Worm (Caenorhabditis elegans): Measurements from ENCODE around the gene mans-2.

The mans-2 gene

DNA sequence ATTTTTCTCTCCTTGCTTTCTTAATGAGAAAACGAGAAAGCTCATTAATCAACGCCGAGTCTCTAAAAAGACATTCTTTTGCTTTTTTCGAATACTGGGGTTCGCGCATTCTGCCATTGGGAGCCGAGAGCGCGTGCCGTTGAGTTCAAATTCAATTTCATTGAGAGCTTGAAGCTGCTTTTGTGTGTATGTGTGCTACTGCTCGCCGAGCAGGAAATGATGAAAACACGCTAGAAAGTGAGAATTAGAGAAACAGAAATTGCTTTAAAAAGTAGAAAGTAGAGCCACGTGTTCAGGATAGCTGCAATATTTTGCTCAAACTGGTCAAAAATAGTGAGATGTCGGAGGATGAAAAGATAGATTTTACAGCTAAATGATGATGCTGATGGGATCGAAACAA lies 40.4 kb upstream of the mans-2 start:
- TF ChIP-seq attf-3 (GFP tag; conservative IDR thresholded peaks at IDR 0.05), result no peak
- no peak for TF ChIP-seq egrh-3 (GFP tag; IDR thresholded peaks at IDR 0.05)
- TF ChIP-seq madf-10 (tag; optimal IDR thresholded peaks at IDR 0.05), result no peak
- TF ChIP-seq ztf-18 (tag; optimal IDR thresholded peaks at IDR 0.05), result no peak
- TF ChIP-seq chd-7 (tag; optimal IDR thresholded peaks at IDR 0.05), result peak; percentile 15
- no peak for TF ChIP-seq atf-7 (tag; optimal IDR thresholded peaks at IDR 0.05)
- TF ChIP-seq K12H6.12 (tag; optimal IDR thresholded peaks at IDR 0.05), result peak; percentile 28
- no peak for TF ChIP-seq madf-3 (GFP tag; IDR thresholded peaks at IDR 0.05)
- no peak for TF ChIP-seq F57C9.4 (tag; optimal IDR thresholded peaks at IDR 0.05)
- no peak for TF ChIP-seq nfya-1 (tag; optimal IDR thresholded peaks at IDR 0.05; ENCODE audit: borderline replicate concordance, insufficient read depth)
- peak; percentile 29; the same call in 1 of the 2 replicates for TF ChIP-seq zfh-2 (GFP tag; conservative IDR thresholded peaks at IDR 0.05)

DNA sequence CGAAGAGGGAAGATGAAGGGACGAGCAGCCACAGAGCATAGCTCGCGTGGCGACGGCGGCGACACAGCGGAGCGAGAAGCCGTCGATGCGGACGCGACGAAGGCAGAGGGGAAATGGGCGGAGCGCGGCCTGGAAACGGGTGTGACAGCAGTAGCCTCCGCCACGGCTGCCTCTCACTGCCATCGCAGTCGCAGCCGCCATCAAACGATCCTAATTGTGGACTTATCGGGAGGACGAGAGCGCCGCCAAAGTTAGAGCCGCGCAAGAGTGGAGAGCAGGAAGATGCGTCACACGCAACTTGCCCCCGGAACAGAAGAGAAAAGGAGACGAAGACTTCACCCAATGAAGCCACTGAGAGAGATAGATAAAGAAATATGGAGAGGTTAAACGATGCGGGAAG lies 39.0 kb upstream of the mans-2 start:
- TF ChIP-seq nhr-120 (GFP tag; IDR thresholded peaks at IDR 0.05) (no peak), somi-1 (GFP tag; optimal IDR thresholded peaks at IDR 0.05) (peak; percentile 26), ztf-18 (tag; optimal IDR thresholded peaks at IDR 0.05) (no peak), rpc-1 (optimal IDR thresholded peaks at IDR 0.05) (no peak), rpc-1 (tag; optimal IDR thresholded peaks at IDR 0.05) (no peak), F10E7.11 (tag; optimal IDR thresholded peaks at IDR 0.05) (no peak), ceh-91 (GFP tag; IDR thresholded peaks at IDR 0.05) (no peak), mel-28 (tag; optimal IDR thresholded peaks at IDR 0.05; ENCODE audit: borderline replicate concordance) (no peak), madf-6 (GFP tag; IDR thresholded peaks at IDR 0.05) (no peak), ceh-27 (GFP tag; optimal IDR thresholded peaks at IDR 0.05) (peak; percentile 14), mes-4 (tag; optimal IDR thresholded peaks at IDR 0.05) (no peak), sptf-2 (GFP tag; optimal IDR thresholded peaks at IDR 0.05) (no peak), B0035.1 (tag; optimal IDR thresholded peaks at IDR 0.05) (no peak), egrh-3 (GFP tag; IDR thresholded peaks at IDR 0.05) (peak; percentile 93), madf-10 (tag; optimal IDR thresholded peaks at IDR 0.05) (peak; percentile 40), athp-1 (tag; optimal IDR thresholded peaks at IDR 0.05) (no peak), hlh-26 (GFP tag; conservative IDR thresholded peaks at IDR 0.05) (no peak), mxl-1 (tag; optimal IDR thresholded peaks at IDR 0.05) (no peak), tlf-1 (GFP tag; optimal IDR thresholded peaks at IDR 0.05) (no peak), K12H6.12 (tag; optimal IDR thresholded peaks at IDR 0.05) (peak; percentile 49), lir-1 (GFP tag; conservative IDR thresholded peaks at IDR 0.05) (no peak), zfh-2 (GFP tag; conservative IDR thresholded peaks at IDR 0.05) (peak; percentile 98), C06A6.2 (GFP tag; conservative IDR thresholded peaks at IDR 0.05) (0 out of 2 replicates have a peak, but pooled peaks have one; percentile 12), fkh-3 (tag; optimal IDR thresholded peaks at IDR 0.05) (no peak), rcor-1 (GFP tag; IDR thresholded peaks at IDR 0.05) (no peak), nhr-90 (tag; optimal IDR thresholded peaks at IDR 0.05) (no peak), lin-35 (GFP tag; optimal IDR thresholded peaks at IDR 0.05) (no peak), dpff-1 (tag; optimal IDR thresholded peaks at IDR 0.05) (no peak), ccch-3 (GFP tag; optimal IDR thresholded peaks at IDR 0.05) (no peak), attf-3 (GFP tag; conservative IDR thresholded peaks at IDR 0.05) (no peak), ztf-22 (GFP tag; optimal IDR thresholded peaks at IDR 0.05) (no peak), nfyb-1 (GFP tag; IDR thresholded peaks at IDR 0.05) (0 out of 2 replicates have a peak, but pooled peaks have one; percentile 57), ztf-3 (GFP tag; optimal IDR thresholded peaks at IDR 0.05) (no peak), B0261.1 (tag; optimal IDR thresholded peaks at IDR 0.05) (no peak), F22D6.2 (tag; optimal IDR thresholded peaks at IDR 0.05) (no peak), ztf-28 (GFP tag; IDR thresholded peaks at IDR 0.05) (0 out of 2 replicates have a peak, but pooled peaks have one; percentile 37), xnd-1 (tag; optimal IDR thresholded peaks at IDR 0.05) (no peak), lag-1 (GFP tag; IDR thresholded peaks at IDR 0.05) (no peak), cebp-1 (GFP tag; IDR thresholded peaks at IDR 0.05) (0 out of 2 replicates have a peak, but pooled peaks have one; percentile 49), cebp-1 (tag; optimal IDR thresholded peaks at IDR 0.05) (peak; percentile 10), him-1 (tag; optimal IDR thresholded peaks at IDR 0.05) (no peak), Y95B8A.8 (GFP tag; IDR thresholded peaks at IDR 0.05) (no peak), gei-17 (GFP tag; optimal IDR thresholded peaks at IDR 0.05) (no peak)
